Worm (Caenorhabditis elegans) whole organism, young adult: ENCODE data around the gene mig-10.

ENCODE experiments used
- B0336.3 ChIP-seq: fragments of 200-800 bp; sonication (Bioruptor generic); IDR thresholded peaks from 2 replicates; pipeline ENCODE4 v1.3.6; 2022; ENCODE audit warnings: missing genetic modification characterization, missing compliant biosample characterization
- C06A6.2 ChIP-seq: fragments of 200-800 bp; sonication (Bioruptor generic); conservative IDR thresholded peaks from 2 replicates; pipeline ENCODE4 v1.3.6; 2022; ENCODE audit warnings: missing genetic modification characterization, missing compliant biosample characterization
- F37B4.10 ChIP-seq: fragments of 200-800 bp; sonication (Bioruptor generic); IDR thresholded peaks from 2 replicates; pipeline ENCODE4 v1.3.6; 2022; ENCODE audit warnings: missing genetic modification characterization, missing compliant biosample characterization
- F52B5.7 ChIP-seq: sonication (generic microtip); optimal IDR thresholded peaks from 2 replicates; lab custom pipeline; 2016; ENCODE audit warnings: mild to moderate bottlenecking, missing genetic modification characterization, missing compliant biosample characterization
- F55B11.4 ChIP-seq: sonication (generic microtip); optimal IDR thresholded peaks from 2 replicates; lab custom pipeline; 2016; ENCODE audit warnings: missing compliant biosample characterization, missing genetic modification characterization, borderline replicate concordance; ENCODE audit not compliant: insufficient read depth
- F57A8.1 ChIP-seq: fragments of 200-800 bp; sonication (Bioruptor generic); optimal IDR thresholded peaks from 2 replicates; lab custom pipeline; 2018; ENCODE audit warnings: mild to moderate bottlenecking, missing genetic modification characterization, moderate library complexity, missing compliant biosample characterization
- K11D2.4 ChIP-seq: fragments of 200-800 bp; sonication (Bioruptor generic); IDR thresholded peaks from 2 replicates; pipeline ENCODE4 v1.3.6; 2022; ENCODE audit warnings: missing genetic modification reagents, missing genetic modification characterization, missing compliant biosample characterization
- Y56A3A.18 ChIP-seq: fragments of 200-800 bp; sonication (Bioruptor generic); IDR thresholded peaks from 2 replicates; pipeline ENCODE4 v1.3.6; 2022; ENCODE audit warnings: missing genetic modification reagents, missing genetic modification characterization, missing compliant biosample characterization
- ZK185.1 ChIP-seq: sonication (generic microtip); optimal IDR thresholded peaks from 2 replicates; lab custom pipeline; 2016; ENCODE audit warnings: mild to moderate bottlenecking, missing genetic modification characterization, missing compliant biosample characterization; ENCODE audit not compliant: poor library complexity, severe bottlenecking
- ama-1 ChIP-seq, 3 experiments: fragments of 150-350 bp in 1 of 3; sonication (generic microtip) in 2 of 3; optimal IDR thresholded peaks; 2 replicates each; lab custom pipeline; 2014 to 2018; ENCODE audit warnings: missing biosample characterization in 2 of 3, missing genetic modification characterization in 2 of 3, missing genetic modification reagents in 2 of 3
- aptf-2 ChIP-seq: fragments of 200-800 bp; sonication (Bioruptor generic); conservative IDR thresholded peaks from 2 replicates; pipeline ENCODE4 v1.3.6; 2022; ENCODE audit warnings: missing genetic modification reagents, missing genetic modification characterization, missing compliant biosample characterization
- attf-3 ChIP-seq: fragments of 200-800 bp; sonication (Bioruptor generic); conservative IDR thresholded peaks from 2 replicates; pipeline ENCODE4 v1.3.6; 2022; ENCODE audit warnings: missing genetic modification reagents, missing genetic modification characterization, missing compliant biosample characterization
- attf-6 ChIP-seq: fragments of 200-800 bp; sonication (Bioruptor generic); IDR thresholded peaks from 2 replicates; pipeline ENCODE4 v1.3.6; 2022; ENCODE audit warnings: missing genetic modification reagents, missing genetic modification characterization, missing compliant biosample characterization
- bed-2 ChIP-seq: fragments of 200-800 bp; sonication (Bioruptor generic); IDR thresholded peaks from 2 replicates; pipeline ENCODE4 v1.3.6; 2022; ENCODE audit warnings: missing genetic modification reagents, missing genetic modification characterization, missing compliant biosample characterization
- cebp-1 ChIP-seq, 2 experiments: fragments of 200-800 bp in 1 of 2; sonication (Bioruptor generic) in 1 of 2; sonication (generic microtip) in 1 of 2; IDR thresholded peaks in 1 of 2; optimal IDR thresholded peaks in 1 of 2; 2 replicates each; pipeline versions ENCODE4 v1.3.6 to Lab custom; 2017 to 2022; ENCODE audit warnings: missing compliant biosample characterization in 2 of 2, missing genetic modification characterization in 2 of 2, mild to moderate bottlenecking in 1 of 2, missing genetic modification reagents in 1 of 2, moderate library complexity in 1 of 2
- cebp-2 ChIP-seq: fragments of 200-800 bp; sonication (Bioruptor generic); IDR thresholded peaks from 2 replicates; pipeline ENCODE4 v1.3.6; 2022; ENCODE audit warnings: missing genetic modification characterization, missing compliant biosample characterization
- chd-7 ChIP-seq: sonication (generic microtip); optimal IDR thresholded peaks from 2 replicates; lab custom pipeline; 2016; ENCODE audit warnings: mild to moderate bottlenecking, missing genetic modification characterization, moderate library complexity, missing compliant biosample characterization
- dox-1 ChIP-seq: fragments of 200-800 bp; sonication (Bioruptor generic); IDR thresholded peaks from 2 replicates; pipeline ENCODE4 v1.3.6; 2022; ENCODE audit warnings: missing genetic modification reagents, missing genetic modification characterization, missing compliant biosample characterization
- egrh-3 ChIP-seq: fragments of 200-800 bp; sonication (Bioruptor generic); IDR thresholded peaks from 2 replicates; pipeline ENCODE4 v1.3.6; 2022; ENCODE audit warnings: missing genetic modification reagents, missing genetic modification characterization, missing compliant biosample characterization
- ets-4 ChIP-seq: fragments of 200-800 bp; sonication (Bioruptor generic); optimal IDR thresholded peaks from 2 replicates; lab custom pipeline; 2018; ENCODE audit warnings: mild to moderate bottlenecking, missing genetic modification characterization, missing compliant biosample characterization
- hmg-20 ChIP-seq: fragments of 200-800 bp; sonication (Bioruptor generic); IDR thresholded peaks from 2 replicates; pipeline ENCODE4 v1.3.6; 2022; ENCODE audit warnings: missing genetic modification reagents, missing genetic modification characterization, missing compliant biosample characterization
- hsf-1 ChIP-seq: fragments of 200-800 bp; sonication (Bioruptor generic); IDR thresholded peaks from 2 replicates; pipeline ENCODE4 v1.3.6; 2022; ENCODE audit warnings: missing genetic modification reagents, missing genetic modification characterization, missing compliant biosample characterization
- lag-1 ChIP-seq: fragments of 200-800 bp; sonication (Bioruptor generic); IDR thresholded peaks from 2 replicates; pipeline ENCODE4 v1.3.6; 2022; ENCODE audit warnings: missing genetic modification reagents, missing genetic modification characterization, missing compliant biosample characterization
- let-607 ChIP-seq, 2 experiments: fragments of 200-800 bp in 1 of 2; sonication (Bioruptor generic) in 1 of 2; sonication (generic microtip) in 1 of 2; optimal IDR thresholded peaks; 2 replicates each; lab custom pipeline; 2016 to 2018; ENCODE audit warnings: mild to moderate bottlenecking in 2 of 2, missing compliant biosample characterization in 2 of 2, missing genetic modification characterization in 2 of 2, moderate library complexity in 2 of 2, missing genotype in 1 of 2
- lin-26 ChIP-seq: fragments of 200-800 bp; sonication (Bioruptor generic); IDR thresholded peaks from 2 replicates; pipeline ENCODE4 v1.3.6; 2022; ENCODE audit warnings: missing genetic modification reagents, missing genetic modification characterization, missing compliant biosample characterization
- lin-35 ChIP-seq, 3 experiments: fragments of 150-350 bp in 2 of 3; sonication (generic microtip) in 1 of 3; optimal IDR thresholded peaks; 2 replicates each; lab custom pipeline; 2014 to 2018; ENCODE audit warnings: missing biosample characterization in 3 of 3, missing genetic modification characterization in 3 of 3, missing genetic modification reagents in 3 of 3
- lin-54 ChIP-seq: fragments of 200-800 bp; sonication (Bioruptor generic); optimal IDR thresholded peaks from 2 replicates; lab custom pipeline; 2018; ENCODE audit warnings: mild to moderate bottlenecking, missing genetic modification characterization, missing compliant biosample characterization
- madf-6 ChIP-seq: fragments of 200-800 bp; sonication (Bioruptor generic); IDR thresholded peaks from 2 replicates; pipeline ENCODE4 v1.3.6; 2022; ENCODE audit warnings: missing genetic modification reagents, missing genetic modification characterization, missing compliant biosample characterization
- mcd-1 ChIP-seq: fragments of 200-800 bp; sonication (Bioruptor generic); IDR thresholded peaks from 2 replicates; pipeline ENCODE4 v1.3.6; 2022; ENCODE audit warnings: missing genetic modification reagents, missing genetic modification characterization, missing compliant biosample characterization
- mel-28 ChIP-seq: sonication (generic microtip); optimal IDR thresholded peaks from 2 replicates; lab custom pipeline; 2016; ENCODE audit warnings: borderline replicate concordance, mild to moderate bottlenecking, missing genetic modification characterization, missing compliant biosample characterization
- mes-4 ChIP-seq: sonication (generic microtip); optimal IDR thresholded peaks from 2 replicates; lab custom pipeline; 2016; ENCODE audit warnings: missing genotype, missing genetic modification characterization, missing compliant biosample characterization
- nfya-2 ChIP-seq: fragments of 200-800 bp; sonication (Bioruptor generic); IDR thresholded peaks from 2 replicates; pipeline ENCODE4 v1.3.6; 2022; ENCODE audit warnings: missing genetic modification reagents, missing genetic modification characterization, missing compliant biosample characterization
- nfyb-1 ChIP-seq: fragments of 200-800 bp; sonication (Bioruptor generic); IDR thresholded peaks from 2 replicates; pipeline ENCODE4 v1.3.6; 2022; ENCODE audit warnings: missing genetic modification reagents, missing genetic modification characterization, missing compliant biosample characterization
- nhr-179 ChIP-seq: sonication (generic microtip); optimal IDR thresholded peaks from 2 replicates; lab custom pipeline; 2016; ENCODE audit warnings: mild to moderate bottlenecking, missing genetic modification characterization, missing compliant biosample characterization
- nhr-80 ChIP-seq: sonication (generic microtip); optimal IDR thresholded peaks from 2 replicates; lab custom pipeline; 2016; ENCODE audit warnings: missing genetic modification characterization, missing compliant biosample characterization
- rcor-1 ChIP-seq: fragments of 200-800 bp; sonication (Bioruptor generic); IDR thresholded peaks from 2 replicates; pipeline ENCODE4 v1.3.6; 2022; ENCODE audit warnings: missing genetic modification reagents, missing genetic modification characterization, missing compliant biosample characterization
- sdz-38 ChIP-seq: sonication (generic microtip); optimal IDR thresholded peaks from 2 replicates; lab custom pipeline; 2016; ENCODE audit warnings: missing genotype, missing genetic modification characterization, missing compliant biosample characterization
- sptf-2 ChIP-seq: fragments of 200-800 bp; sonication (Bioruptor generic); optimal IDR thresholded peaks from 2 replicates; lab custom pipeline; 2018; ENCODE audit warnings: mild to moderate bottlenecking, missing genetic modification characterization, missing compliant biosample characterization
- tlf-1 ChIP-seq: fragments of 200-800 bp; sonication (Bioruptor generic); optimal IDR thresholded peaks from 2 replicates; lab custom pipeline; 2018; ENCODE audit warnings: mild to moderate bottlenecking, missing genetic modification characterization, missing compliant biosample characterization
- unc-130 ChIP-seq: sonication (generic microtip); optimal IDR thresholded peaks from 2 replicates; lab custom pipeline; 2016; ENCODE audit warnings: missing genetic modification reagents, missing genetic modification characterization, missing compliant biosample characterization
- xnd-1 ChIP-seq: sonication (generic microtip); optimal IDR thresholded peaks from 2 replicates; lab custom pipeline; 2016; ENCODE audit warnings: missing genotype, missing genetic modification reagents, missing genetic modification characterization, missing compliant biosample characterization
- zfh-2 ChIP-seq: fragments of 200-800 bp; sonication (Bioruptor generic); conservative IDR thresholded peaks from 2 replicates; pipeline ENCODE4 v1.3.6; 2022; ENCODE audit warnings: missing genetic modification reagents, missing genetic modification characterization, missing compliant biosample characterization
- ztf-22 ChIP-seq: fragments of 200-800 bp; sonication (Bioruptor generic); optimal IDR thresholded peaks from 2 replicates; lab custom pipeline; 2018; ENCODE audit warnings: mild to moderate bottlenecking, missing genetic modification characterization, moderate library complexity, missing compliant biosample characterization

Gene mig-10

ce11 chrIII:8254938-8255337 is 24.0 kb upstream of the mig-10 start, which contains the start of gene F09G8.5:
Gene F09G8.5 (plus strand): TSS chrIII:8254975.
- TF ChIP-seq ama-1 (optimal IDR thresholded peaks at IDR 0.05; lab: Kevin White, UChicago) (no peak), ama-1 (GFP tag; optimal IDR thresholded peaks at IDR 0.05; lab: Kevin White, UChicago) (no peak), ets-4 (GFP tag; lab: Kevin White, UChicago) (no peak), mes-4 (tag; lab: Kevin White, UChicago) (no peak), sptf-2 (no peak), bed-2 (GFP tag; lab: Robert Waterston, UW) (no peak), lin-35 (GFP tag; optimal IDR thresholded peaks at IDR 0.05; lab: Kevin White, UChicago) (no peak), cebp-1 (GFP tag; IDR thresholded peaks at IDR 0.05; lab: Robert Waterston, UW) (no peak), cebp-1 (tag; optimal IDR thresholded peaks at IDR 0.05; lab: Kevin White, UChicago) (no peak), hmg-20 (GFP tag; lab: Robert Waterston, UW) (no peak), ZK185.1 (tag; lab: Kevin White, UChicago) (no peak), hsf-1 (no peak), nhr-80 (no peak), B0336.3 (GFP tag; lab: Robert Waterston, UW) (no peak), F55B11.4 (no peak), attf-3 (no peak), lag-1 (GFP tag; lab: Robert Waterston, UW) (no peak), nfya-2 (GFP tag; lab: Robert Waterston, UW) (no peak)

- TF ChIP-seq lin-54 (GFP tag; lab: Kevin White, UChicago) (no peak), F37B4.10 (GFP tag; lab: Robert Waterston, UW) (no peak), nhr-179 (tag; lab: Kevin White, UChicago) (no peak), C06A6.2 (no peak), xnd-1 (tag; lab: Kevin White, UChicago) (no peak), Y56A3A.18 (GFP tag; lab: Robert Waterston, UW) (no peak), ztf-22 (GFP tag; lab: Kevin White, UChicago) (no peak), attf-6 (no peak), lin-26 (GFP tag; lab: Robert Waterston, UW) (no peak), unc-130 (GFP tag; lab: Kevin White, UChicago) (no peak), egrh-3 (GFP tag; lab: Robert Waterston, UW) (no peak), sdz-38 (tag; lab: Kevin White, UChicago) (no peak)
These were observed 20.9 kb upstream of the mig-10 start, which contains the start of gene ncr-2 for ce11 chrIII:8258045-8258444. Gene ncr-2 (plus strand): TSS chrIII:8258345.

ce11 chrIII:8262599-8262998 is 16.3 kb upstream of the mig-10 start:
- TF ChIP-seq nfyb-1 (GFP tag; lab: Robert Waterston, UW) = 0 out of 2 replicates have a peak, but pooled peaks have one; percentile 9
- TF ChIP-seq K11D2.4 = no peak
- no peak for TF ChIP-seq let-607 (tag; optimal IDR thresholded peaks at IDR 0.05; lab: Kevin White, UChicago)
- 0 out of 2 replicates have a peak, but pooled peaks have one; percentile 23 for TF ChIP-seq dox-1 (GFP tag; lab: Robert Waterston, UW)
- no peak for TF ChIP-seq mel-28 (tag; lab: Kevin White, UChicago)
- no peak for TF ChIP-seq tlf-1 (GFP tag; lab: Kevin White, UChicago)
- peak; percentile 95 for TF ChIP-seq zfh-2
- no peak for TF ChIP-seq rcor-1
- peak; percentile 97 for TF ChIP-seq egrh-3 (GFP tag; lab: Robert Waterston, UW)
- TF ChIP-seq F52B5.7 (tag; lab: Kevin White, UChicago) = peak; percentile 44
- TF ChIP-seq cebp-2 (GFP tag; lab: Robert Waterston, UW) = no peak
- peak; percentile 27; the same call in 1 of the 2 replicates for TF ChIP-seq mcd-1 (GFP tag; lab: Robert Waterston, UW)
- no peak for TF ChIP-seq madf-6 (GFP tag; lab: Robert Waterston, UW)
- TF ChIP-seq F57A8.1 (GFP tag; lab: Kevin White, UChicago) = no peak
- TF ChIP-seq chd-7 = no peak
- no peak for TF ChIP-seq aptf-2 (GFP tag; lab: Robert Waterston, UW)
- TF ChIP-seq, all 124 proteins: peak for 6
